Fruit fly (Drosophila melanogaster): Measurements from ENCODE around the gene mesh.

mesh gene

dm6 chr3R:31222125-31222889, 26.7 kb upstream of the mesh start (continued):
- TF ChIP-seq Eip74EF (GFP tag; optimal IDR thresholded peaks at IDR 0.05) = peak in 1 of 2 experiments; percentile 66
- no peak for TF ChIP-seq tna (GFP tag; IDR thresholded peaks at IDR 0.05; ENCODE audit: partially characterized antibody)
- TF ChIP-seq lov (optimal IDR thresholded peaks at IDR 0.05) = no peak
- no peak for TF ChIP-seq lov (GFP tag; IDR thresholded peaks at IDR 0.05)
- TF ChIP-seq dan (GFP tag; IDR thresholded peaks at IDR 0.05) = no peak
- no peak for TF ChIP-seq CG32532 (GFP tag; IDR thresholded peaks at IDR 0.05)
- no peak for TF ChIP-seq jigr1 (GFP tag; IDR thresholded peaks at IDR 0.05)
- TF ChIP-seq Adf1 (GFP tag; IDR thresholded peaks at IDR 0.05) = no peak
- peak; percentile 59 for TF ChIP-seq CG8281 (tag; optimal IDR thresholded peaks at IDR 0.05)
- TF ChIP-seq cad (GFP tag; optimal IDR thresholded peaks at IDR 0.05) = no peak
- TF ChIP-seq CG14014 (GFP tag; IDR thresholded peaks at IDR 0.05) = no peak
- TF ChIP-seq CG34422 (GFP tag; IDR thresholded peaks at IDR 0.05) = no peak
- peak; percentile 89 for TF ChIP-seq lab (GFP tag; optimal IDR thresholded peaks at IDR 0.05)
- TF ChIP-seq CG10147 (GFP tag; optimal IDR thresholded peaks at IDR 0.05) = peak; percentile 88
- peak; percentile 80 for TF ChIP-seq ATbp (GFP tag; optimal IDR thresholded peaks at IDR 0.05)
- TF ChIP-seq croc (GFP tag; conservative IDR thresholded peaks at IDR 0.05) = peak; percentile 56; the same call in 2 of the 3 replicates
- TF ChIP-seq CG6654 (GFP tag; optimal IDR thresholded peaks at IDR 0.05) = peak; percentile 28
- TF ChIP-seq Fer3 (tag; optimal IDR thresholded peaks at IDR 0.05) = peak; percentile 85
- peak; percentile 81 for TF ChIP-seq CG15011 (GFP tag; optimal IDR thresholded peaks at IDR 0.05)
- peak; percentile 86 for TF ChIP-seq nmo (GFP tag; optimal IDR thresholded peaks at IDR 0.05)
- TF ChIP-seq Elba2 (GFP tag; optimal IDR thresholded peaks at IDR 0.05) = peak; percentile 17
- TF ChIP-seq Usf (GFP tag; optimal IDR thresholded peaks at IDR 0.05) = peak; percentile 64
- no peak for TF ChIP-seq BEAF-32 (GFP tag; optimal IDR thresholded peaks at IDR 0.05)
- TF ChIP-seq CG17359 (tag; optimal IDR thresholded peaks at IDR 0.05) = peak; percentile 81
- TF ChIP-seq NK7.1 (GFP tag; optimal IDR thresholded peaks at IDR 0.05) = peak; percentile 74
- TF ChIP-seq CG9215 (GFP tag; IDR thresholded peaks at IDR 0.05) = no peak
- peak in 1 of 2 experiments; percentile 16 for TF ChIP-seq Hr78 (GFP tag; optimal IDR thresholded peaks at IDR 0.05)
- no peak for TF ChIP-seq ken (GFP tag; IDR thresholded peaks at IDR 0.05)
- TF ChIP-seq Trl (optimal IDR thresholded peaks at IDR 0.05) = peak in 1 of 2 experiments; percentile 43
- TF ChIP-seq Trl (GFP tag; optimal IDR thresholded peaks at IDR 0.05) = peak; percentile 86
- TF ChIP-seq zf30C (GFP tag; optimal IDR thresholded peaks at IDR 0.05) = peak; percentile 98
- peak; percentile 81 for TF ChIP-seq CG15696 (tag; optimal IDR thresholded peaks at IDR 0.05)
- peak; percentile 85 for TF ChIP-seq Hr3 (GFP tag; optimal IDR thresholded peaks at IDR 0.05)
- TF ChIP-seq CG4424 (GFP tag; optimal IDR thresholded peaks at IDR 0.05) = peak; percentile 68
- peak; percentile 35 for TF ChIP-seq btn (GFP tag; optimal IDR thresholded peaks at IDR 0.05)
- TF ChIP-seq CG16779 (GFP tag; IDR thresholded peaks at IDR 0.05) = no peak
- TF ChIP-seq da (GFP tag; optimal IDR thresholded peaks at IDR 0.05) = peak; percentile 41
- peak; percentile 94 for TF ChIP-seq CG7556 (GFP tag; optimal IDR thresholded peaks at IDR 0.05)
- no peak for TF ChIP-seq cas (GFP tag; IDR thresholded peaks at IDR 0.05)
- TF ChIP-seq CG5953 (GFP tag; IDR thresholded peaks at IDR 0.05) = no peak
- peak; percentile 81 for TF ChIP-seq en (GFP tag; optimal IDR thresholded peaks at IDR 0.05)
- TF ChIP-seq Gug (GFP tag; IDR thresholded peaks at IDR 0.05) = peak; percentile 58; the same call in 3 of the 4 replicates
- no peak for TF ChIP-seq stc (GFP tag; IDR thresholded peaks at IDR 0.05)
- TF ChIP-seq bbx (GFP tag; IDR thresholded peaks at IDR 0.05; ENCODE audit: partially characterized antibody) = no peak
- peak; percentile 97 for TF ChIP-seq onecut (GFP tag; IDR thresholded peaks at IDR 0.05)
- no peak for TF ChIP-seq E2f1 (GFP tag; IDR thresholded peaks at IDR 0.05)
- peak; percentile 74 for TF ChIP-seq luna (GFP tag; optimal IDR thresholded peaks at IDR 0.05)
- no peak for TF ChIP-seq Kr (GFP tag; optimal IDR thresholded peaks at IDR 0.05)
- peak; percentile 74 for TF ChIP-seq gsb-n (tag; optimal IDR thresholded peaks at IDR 0.05)
